Worm (Caenorhabditis elegans): ENCODE data around the gene spcs-3.

Gene spcs-3

ce11 chrIII:8009769-8010168, 35.0 kb upstream of the spcs-3 start, which contains the start of gene cit-1.1 (continued):
- TF ChIP-seq ces-1 (GFP tag; optimal IDR thresholded peaks at IDR 0.05), result no peak
- no peak for TF ChIP-seq zip-4 (GFP tag; optimal IDR thresholded peaks at IDR 0.05)
- no peak for TF ChIP-seq elt-3 (tag; optimal IDR thresholded peaks at IDR 0.05)
- no peak for TF ChIP-seq lir-3 (tag; optimal IDR thresholded peaks at IDR 0.05; ENCODE audit: poor library complexity)
- no peak for TF ChIP-seq aha-1 (tag; optimal IDR thresholded peaks at IDR 0.05)
- no peak for TF ChIP-seq jun-1 (tag; optimal IDR thresholded peaks at IDR 0.05)
- no peak for TF ChIP-seq alr-1 (tag; optimal IDR thresholded peaks at IDR 0.05; ENCODE audit: borderline replicate concordance)
- TF ChIP-seq nhr-12 (tag; optimal IDR thresholded peaks at IDR 0.05), result no peak
- no peak for TF ChIP-seq isw-1 (GFP tag; IDR thresholded peaks at IDR 0.05)
- TF ChIP-seq mdl-1 (tag; optimal IDR thresholded peaks at IDR 0.05), result no peak
- peak; percentile 37 to 52 for TF ChIP-seq efl-1 (optimal IDR thresholded peaks at IDR 0.05)
- TF ChIP-seq efl-1 (GFP tag; optimal IDR thresholded peaks at IDR 0.05 in 1 of 2), result peak in 1 of 2 experiments; percentile 44
- TF ChIP-seq C34B4.2 (tag; optimal IDR thresholded peaks at IDR 0.05), result no peak
- TF ChIP-seq C16A3.4 (tag; optimal IDR thresholded peaks at IDR 0.05), result peak; percentile 37
- TF ChIP-seq lin-13 (GFP tag; optimal IDR thresholded peaks at IDR 0.05), result no peak
- no peak for TF ChIP-seq ztf-4 (tag; optimal IDR thresholded peaks at IDR 0.05)
- TF ChIP-seq elt-2 (tag; optimal IDR thresholded peaks at IDR 0.05), result no peak
- no peak for TF ChIP-seq pax-3 (tag; optimal IDR thresholded peaks at IDR 0.05)
- TF ChIP-seq Y116A8C.19 (tag; optimal IDR thresholded peaks at IDR 0.05; ENCODE audit: borderline replicate concordance), result no peak
- peak in 2 of 3 experiments; percentile 33 to 49 for TF ChIP-seq dpl-1 (GFP tag; optimal IDR thresholded peaks at IDR 0.05)
- TF ChIP-seq fkh-10 (GFP tag; optimal IDR thresholded peaks at IDR 0.05), result no peak
- no peak for TF ChIP-seq nhr-84 (tag; optimal IDR thresholded peaks at IDR 0.05)
- no peak for TF ChIP-seq nhr-237 (tag; optimal IDR thresholded peaks at IDR 0.05)
- peak; percentile 32 for TF ChIP-seq nhr-85 (tag)
- TF ChIP-seq tbx-2 (tag; optimal IDR thresholded peaks at IDR 0.05), result no peak
- TF ChIP-seq lin-35 (GFP tag; optimal IDR thresholded peaks at IDR 0.05), result peak; percentile 32 to 37
- TF ChIP-seq hpl-2 (GFP tag; optimal IDR thresholded peaks at IDR 0.05), result no peak
- TF ChIP-seq nhr-19 (GFP tag; conservative IDR thresholded peaks at IDR 0.05), result no peak

- TF ChIP-seq nhr-19 (GFP tag; conservative IDR thresholded peaks at IDR 0.05) (no peak), skn-1 (tag; optimal IDR thresholded peaks at IDR 0.05) (peak; percentile 7)
Measured at ce11 chrIII:8010260-8010822, 34.5 kb upstream of the spcs-3 start, which contains the start of gene cit-1.2. cit-1.2 (plus strand) TSS chrIII:8010772.

ce11 chrIII:8013582-8013981, 31.2 kb upstream of the spcs-3 start:
- TF ChIP-seq sptf-1 (tag; optimal IDR thresholded peaks at IDR 0.05), result no peak
- no peak for TF ChIP-seq efl-1 (optimal IDR thresholded peaks at IDR 0.05)
- TF ChIP-seq efl-1 (GFP tag; optimal IDR thresholded peaks at IDR 0.05 in 1 of 2), result no peak
- no peak for TF ChIP-seq C16A3.4 (tag; optimal IDR thresholded peaks at IDR 0.05)
- no peak for TF ChIP-seq fos-1 (tag; optimal IDR thresholded peaks at IDR 0.05)
- no peak for TF ChIP-seq vab-15 (tag; optimal IDR thresholded peaks at IDR 0.05)
- no peak for TF ChIP-seq unc-130 (tag; optimal IDR thresholded peaks at IDR 0.05)
- TF ChIP-seq nhr-20 (tag; optimal IDR thresholded peaks at IDR 0.05), result no peak
- no peak for TF ChIP-seq ets-5 (GFP tag; IDR thresholded peaks at IDR 0.05)
- no peak for TF ChIP-seq lin-39 (tag; optimal IDR thresholded peaks at IDR 0.05)

- TF ChIP-seq blmp-1 (tag; optimal IDR thresholded peaks at IDR 0.05) (no peak), efl-3 (GFP tag; optimal IDR thresholded peaks at IDR 0.05) (no peak), nhr-47 (tag; optimal IDR thresholded peaks at IDR 0.05) (no peak), skn-1 (tag; optimal IDR thresholded peaks at IDR 0.05) (no peak), xbp-1 (tag; optimal IDR thresholded peaks at IDR 0.05) (no peak), F16B12.6 (tag; optimal IDR thresholded peaks at IDR 0.05) (no peak), pag-3 (tag; optimal IDR thresholded peaks at IDR 0.05; ENCODE audit: borderline replicate concordance, insufficient read depth) (no peak), jun-1 (tag; optimal IDR thresholded peaks at IDR 0.05) (no peak), nhr-28 (tag; optimal IDR thresholded peaks at IDR 0.05) (no peak)
Measured at ce11 chrIII:8016438-8016837, 28.4 kb upstream of the spcs-3 start, which contains the start of gene F44B9.5. F44B9.5 (minus strand) TSS chrIII:8016538.
